Fruit fly (Drosophila melanogaster) whole organism, embryonic: ENCODE data around the gene Cul3.

Source experiments
- Adf1 ChIP-seq: fragments of 200-800 bp; sonication (Bioruptor generic); IDR thresholded peaks from 2 replicates; pipeline ENCODE4 v1.3.6; 2022; ENCODE audit warnings: missing biosample characterization, missing genetic modification characterization
- BEAF-32 ChIP-seq: fragments of 200-800 bp; sonication (Bioruptor generic); optimal IDR thresholded peaks from 3 replicates; lab custom pipeline; 2017; ENCODE audit warnings: missing biosample characterization, missing genetic modification characterization, mild to moderate bottlenecking, moderate library complexity, missing genetic modification reagents
- CG10209 ChIP-seq: fragments of 200-800 bp; sonication (Bioruptor generic); optimal IDR thresholded peaks from 3 replicates; lab custom pipeline; 2017; ENCODE audit warnings: missing biosample characterization, mild to moderate bottlenecking, missing genetic modification characterization, missing genetic modification reagents
- CG10462 ChIP-seq: fragments of 200-800 bp; sonication (Bioruptor generic); optimal IDR thresholded peaks from 2 replicates; lab custom pipeline; 2016; ENCODE audit warnings: missing biosample characterization, missing genetic modification characterization
- CG10979 ChIP-seq: fragments of 200-800 bp; sonication (Bioruptor generic); optimal IDR thresholded peaks from 2 replicates; lab custom pipeline; 2018; ENCODE audit warnings: missing biosample characterization, mild to moderate bottlenecking, missing genetic modification characterization, moderate library complexity
- CG11504 ChIP-seq: fragments of 200-800 bp; sonication (Bioruptor generic); optimal IDR thresholded peaks from 3 replicates; lab custom pipeline; 2019; ENCODE audit warnings: missing biosample characterization, mild to moderate bottlenecking, missing genetic modification characterization, moderate library complexity
- CG12744 ChIP-seq: fragments of 200-800 bp; sonication (Bioruptor generic); optimal IDR thresholded peaks from 2 replicates; lab custom pipeline; 2016; ENCODE audit warnings: missing biosample characterization, missing genetic modification characterization
- CG14965 ChIP-seq: fragments of 200-800 bp; sonication (Bioruptor generic); optimal IDR thresholded peaks from 2 replicates; lab custom pipeline; 2016; ENCODE audit warnings: missing biosample characterization, missing genetic modification characterization, borderline replicate concordance
- CG15479 ChIP-seq: fragments of 200-800 bp; sonication (Bioruptor generic); optimal IDR thresholded peaks from 3 replicates; lab custom pipeline; 2019; ENCODE audit warnings: missing biosample characterization, mild to moderate bottlenecking, missing genetic modification characterization, moderate library complexity
- CG15601 ChIP-seq: fragments of 200-800 bp; sonication (Bioruptor generic); optimal IDR thresholded peaks from 3 replicates; lab custom pipeline; 2019; ENCODE audit warnings: missing biosample characterization, mild to moderate bottlenecking, missing genetic modification characterization, moderate library complexity
- CG16779 ChIP-seq: fragments of 200-800 bp; sonication (Bioruptor generic); IDR thresholded peaks from 2 replicates; pipeline ENCODE4 v1.3.6; 2022; ENCODE audit warnings: missing biosample characterization, missing genetic modification characterization
- CG17912 ChIP-seq: fragments of 200-800 bp; sonication (Bioruptor generic); optimal IDR thresholded peaks from 2 replicates; lab custom pipeline; 2018; ENCODE audit warnings: missing biosample characterization, mild to moderate bottlenecking, missing genetic modification characterization
- CG1792 ChIP-seq: fragments of 200-800 bp; sonication (Bioruptor generic); optimal IDR thresholded peaks from 2 replicates; lab custom pipeline; 2016; ENCODE audit warnings: missing biosample characterization, missing genetic modification characterization
- CG2120 ChIP-seq: fragments of 200-800 bp; sonication (Bioruptor generic); optimal IDR thresholded peaks from 3 replicates; lab custom pipeline; 2016; ENCODE audit warnings: missing biosample characterization, missing genetic modification characterization
- CG2199 ChIP-seq: fragments of 200-800 bp; sonication (Bioruptor generic); IDR thresholded peaks from 3 replicates; pipeline ENCODE4 v1.3.6; 2022; ENCODE audit warnings: missing biosample characterization, missing genetic modification characterization
- CG30403 ChIP-seq: fragments of 200-800 bp; sonication (Bioruptor generic); optimal IDR thresholded peaks from 3 replicates; lab custom pipeline; 2016; ENCODE audit warnings: missing biosample characterization, missing genetic modification characterization
- CG34422 ChIP-seq: fragments of 200-800 bp; sonication (Bioruptor generic); IDR thresholded peaks from 3 replicates; pipeline ENCODE4 v1.3.6; 2022; ENCODE audit warnings: missing biosample characterization, missing genetic modification characterization
- CG7928 ChIP-seq: fragments of 200-800 bp; sonication (Bioruptor generic); optimal IDR thresholded peaks from 2 replicates; lab custom pipeline; 2017; ENCODE audit warnings: missing biosample characterization, mild to moderate bottlenecking, missing genetic modification characterization
- CG8290 ChIP-seq, 3 experiments: fragments of 200-800 bp; sonication (Bioruptor generic); optimal IDR thresholded peaks; 2 replicates each; lab custom pipeline; 2016 to 2019; ENCODE audit warnings: missing biosample characterization in 3 of 3, missing genetic modification characterization in 3 of 3, mild to moderate bottlenecking in 2 of 3, moderate library complexity in 1 of 3
- CG9437 ChIP-seq: fragments of 200-800 bp; sonication (Bioruptor generic); optimal IDR thresholded peaks from 2 replicates; lab custom pipeline; 2018; ENCODE audit warnings: missing biosample characterization, mild to moderate bottlenecking, missing genetic modification characterization
- CG9817 ChIP-seq: fragments of 200-800 bp; sonication (Bioruptor generic); optimal IDR thresholded peaks from 2 replicates; lab custom pipeline; 2018; ENCODE audit warnings: missing biosample characterization, mild to moderate bottlenecking, missing genetic modification characterization, moderate library complexity
- CG9876 ChIP-seq: fragments of 200-800 bp; sonication (Bioruptor generic); optimal IDR thresholded peaks from 2 replicates; lab custom pipeline; 2016; ENCODE audit warnings: missing biosample characterization, missing genetic modification characterization
- Dll ChIP-seq: fragments of 200-800 bp; sonication (Bioruptor generic); IDR thresholded peaks from 4 replicates; pipeline ENCODE4 v1.3.6; 2022; ENCODE audit warnings: missing biosample characterization, missing genetic modification characterization; ENCODE audit not compliant: partially characterized antibody
- HLH4C ChIP-seq: fragments of 200-800 bp; sonication (Bioruptor generic); IDR thresholded peaks from 3 replicates; pipeline ENCODE4 v1.3.6; 2022; ENCODE audit warnings: missing biosample characterization, missing genetic modification characterization; ENCODE audit not compliant: partially characterized antibody
- NfI ChIP-seq: fragments of 200-800 bp; sonication (Bioruptor generic); optimal IDR thresholded peaks from 3 replicates; lab custom pipeline; 2018; ENCODE audit warnings: missing biosample characterization, mild to moderate bottlenecking, missing genetic modification characterization, moderate library complexity
- Opbp ChIP-seq: fragments of 200-800 bp; sonication (Bioruptor generic); IDR thresholded peaks from 3 replicates; pipeline ENCODE4 v1.3.6; 2022; ENCODE audit warnings: missing biosample characterization, missing genetic modification characterization; ENCODE audit not compliant: partially characterized antibody
- Trl ChIP-seq, 3 experiments: fragments of >200 bp in 2 of 3; fragments of 200-800 bp in 1 of 3; sonication (Bioruptor generic) in 1 of 3; optimal IDR thresholded peaks; 2 replicates in 1 of 3; 3 replicates in 2 of 3; lab custom pipeline; 2016 to 2017; ENCODE audit warnings: missing biosample characterization in 1 of 3, missing genetic modification characterization in 1 of 3
- Xbp1 ChIP-seq: fragments of 200-800 bp; sonication (Bioruptor generic); optimal IDR thresholded peaks from 3 replicates; lab custom pipeline; 2016; ENCODE audit warnings: missing biosample characterization, mild to moderate bottlenecking, missing genetic modification characterization
- aop ChIP-seq: fragments of 200-800 bp; sonication (Bioruptor generic); IDR thresholded peaks from 2 replicates; pipeline ENCODE4 v1.3.6; 2022; ENCODE audit warnings: missing biosample characterization, missing genetic modification characterization
- ase ChIP-seq: fragments of 200-800 bp; sonication (Bioruptor generic); IDR thresholded peaks from 3 replicates; pipeline ENCODE4 v1.3.6; 2022; ENCODE audit warnings: missing biosample characterization, missing genetic modification characterization
- ato ChIP-seq: fragments of 200-800 bp; sonication (Bioruptor generic); IDR thresholded peaks from 2 replicates; pipeline ENCODE4 v1.3.6; 2022; ENCODE audit warnings: missing biosample characterization, missing genetic modification characterization; ENCODE audit not compliant: partially characterized antibody
- chif ChIP-seq, 2 experiments: fragments of 200-800 bp; sonication (Bioruptor generic); optimal IDR thresholded peaks; 3 replicates each; lab custom pipeline; 2016; ENCODE audit warnings: missing biosample characterization in 2 of 2, missing genetic modification characterization in 2 of 2
- corto ChIP-seq: fragments of 200-800 bp; sonication (Bioruptor generic); optimal IDR thresholded peaks from 2 replicates; lab custom pipeline; 2016; ENCODE audit warnings: missing biosample characterization, mild to moderate bottlenecking, missing genetic modification characterization, moderate library complexity
- crol ChIP-seq: fragments of 200-800 bp; sonication (Bioruptor generic); IDR thresholded peaks from 2 replicates; pipeline ENCODE4 v1.3.6; 2022; ENCODE audit warnings: missing biosample characterization, missing genetic modification characterization
- dpn ChIP-seq, 2 experiments: fragments of 200-800 bp; sonication (Bioruptor generic); optimal IDR thresholded peaks; 3 replicates each; lab custom pipeline; 2016; ENCODE audit warnings: missing biosample characterization in 2 of 2, missing genetic modification characterization in 2 of 2
- fu2 ChIP-seq: fragments of 200-800 bp; sonication (Bioruptor generic); optimal IDR thresholded peaks from 2 replicates; lab custom pipeline; 2016; ENCODE audit warnings: missing biosample characterization, missing genetic modification characterization
- ind ChIP-seq: fragments of 200-800 bp; sonication (Bioruptor generic); optimal IDR thresholded peaks from 3 replicates; lab custom pipeline; 2016; ENCODE audit warnings: missing biosample characterization, missing genetic modification characterization
- knrl ChIP-seq: fragments of 200-800 bp; sonication (Bioruptor generic); IDR thresholded peaks from 3 replicates; pipeline ENCODE4 v1.3.6; 2022; ENCODE audit warnings: missing biosample characterization, missing genetic modification characterization; ENCODE audit not compliant: partially characterized antibody
- nerfin-2 ChIP-seq: fragments of 200-800 bp; sonication (Bioruptor generic); IDR thresholded peaks from 2 replicates; pipeline ENCODE4 v1.3.6; 2022; ENCODE audit warnings: missing biosample characterization, missing genetic modification characterization; ENCODE audit not compliant: partially characterized antibody
- odd ChIP-seq: fragments of 200-800 bp; sonication (Bioruptor generic); optimal IDR thresholded peaks from 2 replicates; lab custom pipeline; 2017; ENCODE audit warnings: missing biosample characterization, mild to moderate bottlenecking, missing genetic modification characterization
- psq ChIP-seq: fragments of 200-800 bp; sonication (Bioruptor generic); optimal IDR thresholded peaks from 2 replicates; lab custom pipeline; 2017; ENCODE audit warnings: missing biosample characterization, missing genetic modification characterization
- ro ChIP-seq: fragments of 200-800 bp; sonication (Bioruptor generic); IDR thresholded peaks from 2 replicates; pipeline ENCODE4 v1.3.6; 2022; ENCODE audit warnings: missing biosample characterization, missing genetic modification characterization
- row ChIP-seq: fragments of 200-800 bp; sonication (Bioruptor generic); IDR thresholded peaks from 3 replicates; pipeline ENCODE4 v1.3.6; 2022; ENCODE audit warnings: missing biosample characterization, missing genetic modification characterization
- sob ChIP-seq: fragments of 200-800 bp; sonication (Bioruptor generic); IDR thresholded peaks from 2 replicates; pipeline ENCODE4 v1.3.6; 2022; ENCODE audit warnings: missing biosample characterization, missing genetic modification characterization
- stc ChIP-seq: fragments of 200-800 bp; sonication (Bioruptor generic); IDR thresholded peaks from 2 replicates; pipeline ENCODE4 v1.3.6; 2022; ENCODE audit warnings: missing biosample characterization, missing genetic modification characterization
- zen ChIP-seq: fragments of 200-800 bp; sonication (Bioruptor generic); optimal IDR thresholded peaks from 3 replicates; lab custom pipeline; 2018; ENCODE audit warnings: missing biosample characterization, mild to moderate bottlenecking, missing genetic modification characterization, moderate library complexity

Cul3 gene

dm6 chr2L:15248163-15249005 is 23.4 kb downstream of the Cul3 start, which contains the start of gene dao (continued):
- TF ChIP-seq CG17912 (GFP tag; lab: Kevin White, UChicago): no peak
- peak; percentile 80 for TF ChIP-seq row (GFP tag; lab: Robert Waterston, UW)
- TF ChIP-seq CG16779: 0 out of 2 replicates have a peak, but pooled peaks have one; percentile 2
- peak; percentile 81 for TF ChIP-seq BEAF-32 (GFP tag; lab: Kevin White, UChicago)
- TF ChIP-seq zen (tag; lab: Kevin White, UChicago): peak; percentile 1
- no peak for TF ChIP-seq odd
- TF ChIP-seq knrl (GFP tag; lab: Robert Waterston, UW): peak; percentile 85
- TF ChIP-seq corto: no peak
- peak; percentile 15 for TF ChIP-seq CG15601 (tag; lab: Kevin White, UChicago)
- peak; percentile 58; the same call in 1 of the 2 replicates for TF ChIP-seq sob (GFP tag; lab: Robert Waterston, UW)
- TF ChIP-seq CG2199 (GFP tag; lab: Robert Waterston, UW): peak; percentile 33; the same call in 1 of the 3 replicates
- TF ChIP-seq fu2: peak; percentile 18
- no peak for TF ChIP-seq crol (GFP tag; lab: Robert Waterston, UW)
- TF ChIP-seq CG7928: peak; percentile 80
- TF ChIP-seq CG30403 (GFP tag; lab: Kevin White, UChicago): peak; percentile 77
- TF ChIP-seq CG12744 (GFP tag; lab: Kevin White, UChicago): peak; percentile 37
- TF ChIP-seq CG11504 (tag; lab: Kevin White, UChicago): peak; percentile 52
- TF ChIP-seq CG34422: peak; percentile 62; the same call in 2 of the 3 replicates
- TF ChIP-seq CG1792: no peak
- TF ChIP-seq ase (GFP tag; lab: Robert Waterston, UW): peak; percentile 39; the same call in 2 of the 3 replicates
- no peak for TF ChIP-seq psq (GFP tag; lab: Kevin White, UChicago)
- peak; percentile 41; the same call in 1 of the 2 replicates for TF ChIP-seq ato (GFP tag; lab: Robert Waterston, UW)
- no peak for TF ChIP-seq CG8290 (GFP tag; optimal IDR thresholded peaks at IDR 0.05; lab: Kevin White, UChicago)
- TF ChIP-seq CG8290 (tag; optimal IDR thresholded peaks at IDR 0.05; lab: Kevin White, UChicago): peak in 1 of 2 experiments; percentile 57
- TF ChIP-seq CG9437 (GFP tag; lab: Kevin White, UChicago): peak; percentile 10
- no peak for TF ChIP-seq Adf1 (GFP tag; lab: Robert Waterston, UW)
- peak; percentile 45 for TF ChIP-seq CG15479 (GFP tag; lab: Kevin White, UChicago)
- peak; percentile 79 for TF ChIP-seq Xbp1
- TF ChIP-seq Dll (GFP tag; lab: Robert Waterston, UW): peak; percentile 86
- TF ChIP-seq CG10209 (GFP tag; lab: Kevin White, UChicago): peak; percentile 16
- TF ChIP-seq ind (GFP tag; lab: Kevin White, UChicago): peak; percentile 68
- no peak for TF ChIP-seq CG10979
- peak; percentile 45 for TF ChIP-seq CG9817 (tag; lab: Kevin White, UChicago)
- peak; percentile 85 for TF ChIP-seq Opbp (GFP tag; lab: Robert Waterston, UW)
- TF ChIP-seq chif (GFP tag; optimal IDR thresholded peaks at IDR 0.05; lab: Kevin White, UChicago): peak in 1 of 2 experiments; percentile 1
- TF ChIP-seq aop (GFP tag; lab: Robert Waterston, UW): 0 out of 2 replicates have a peak, but pooled peaks have one; percentile 6
- peak; percentile 58 for TF ChIP-seq CG10462 (GFP tag; lab: Kevin White, UChicago)
- TF ChIP-seq CG2120 (GFP tag; lab: Kevin White, UChicago): peak; percentile 70
- no peak for TF ChIP-seq stc
- peak; percentile 15 for TF ChIP-seq NfI (GFP tag; lab: Kevin White, UChicago)
- no peak for TF ChIP-seq CG9876
- TF ChIP-seq Trl (optimal IDR thresholded peaks at IDR 0.05; lab: Kevin White, UChicago): no peak
- TF ChIP-seq Trl (GFP tag; optimal IDR thresholded peaks at IDR 0.05; lab: Kevin White, UChicago): no peak
- TF ChIP-seq CG14965 (GFP tag; lab: Kevin White, UChicago): no peak
- peak; percentile 76 for TF ChIP-seq HLH4C (GFP tag; lab: Robert Waterston, UW)
- peak; percentile 29; the same call in 1 of the 2 replicates for TF ChIP-seq ro
- TF ChIP-seq nerfin-2 (GFP tag; lab: Robert Waterston, UW): peak; percentile 59; the same call in 1 of the 2 replicates
- TF ChIP-seq dpn (GFP tag; optimal IDR thresholded peaks at IDR 0.05; lab: Kevin White, UChicago): peak; percentile 27 to 61
